Fruit fly (Drosophila melanogaster) whole organism, embryonic: ENCODE results near the gene CG11356.

Experiments
- Atf-2 ChIP-seq: fragments of 200-800 bp; sonication (Bioruptor generic); optimal IDR thresholded peaks from 2 replicates; lab custom pipeline; 2016; ENCODE audit warnings: missing biosample characterization, missing genetic modification characterization
- Atf3 ChIP-seq: fragments of 200-800 bp; sonication (Bioruptor generic); optimal IDR thresholded peaks from 3 replicates; lab custom pipeline; 2016; ENCODE audit warnings: missing biosample characterization, missing genetic modification characterization
- Atf6 ChIP-seq: fragments of 200-800 bp; sonication (Bioruptor generic); IDR thresholded peaks from 2 replicates; pipeline ENCODE4 v1.3.6; 2022; ENCODE audit warnings: missing biosample characterization, missing genetic modification characterization
- B-H2 ChIP-seq: fragments of 200-800 bp; sonication (Bioruptor generic); optimal IDR thresholded peaks from 2 replicates; lab custom pipeline; 2018; ENCODE audit warnings: missing biosample characterization, mild to moderate bottlenecking, missing genetic modification characterization
- BEAF-32 ChIP-seq: fragments of 200-800 bp; sonication (Bioruptor generic); optimal IDR thresholded peaks from 3 replicates; lab custom pipeline; 2017; ENCODE audit warnings: missing biosample characterization, missing genetic modification characterization, mild to moderate bottlenecking, moderate library complexity, missing genetic modification reagents
- Bgb ChIP-seq: fragments of 200-800 bp; sonication (Bioruptor generic); IDR thresholded peaks from 2 replicates; pipeline ENCODE4 v1.3.6; 2022; ENCODE audit warnings: missing biosample characterization, missing genetic modification characterization; ENCODE audit not compliant: partially characterized antibody
- C15 ChIP-seq: fragments of 200-800 bp; sonication (Bioruptor generic); IDR thresholded peaks from 3 replicates; pipeline ENCODE4 v1.3.6; 2022; ENCODE audit warnings: missing biosample characterization, missing genetic modification characterization
- CG11247 ChIP-seq: fragments of 200-800 bp; sonication (Bioruptor generic); IDR thresholded peaks from 2 replicates; pipeline ENCODE4 v1.3.6; 2022; ENCODE audit warnings: missing biosample characterization, missing genetic modification characterization
- CG11398 ChIP-seq: fragments of 200-800 bp; sonication (Bioruptor generic); optimal IDR thresholded peaks from 2 replicates; lab custom pipeline; 2016; ENCODE audit warnings: missing biosample characterization, missing genetic modification characterization
- CG12659 ChIP-seq: fragments of 200-800 bp; sonication (Bioruptor generic); optimal IDR thresholded peaks from 3 replicates; lab custom pipeline; 2017; ENCODE audit warnings: mild to moderate bottlenecking, missing biosample characterization, missing genetic modification reagents, missing genetic modification characterization
- CG14050 ChIP-seq: fragments of 200-800 bp; sonication (Bioruptor generic); IDR thresholded peaks from 3 replicates; pipeline ENCODE4 v1.3.6; 2022; ENCODE audit warnings: missing biosample characterization, missing genetic modification characterization
- CG14965 ChIP-seq: fragments of 200-800 bp; sonication (Bioruptor generic); optimal IDR thresholded peaks from 2 replicates; lab custom pipeline; 2016; ENCODE audit warnings: missing biosample characterization, missing genetic modification characterization, borderline replicate concordance
- CG16815 ChIP-seq: fragments of 200-800 bp; sonication (Bioruptor generic); optimal IDR thresholded peaks from 3 replicates; lab custom pipeline; 2017; ENCODE audit warnings: missing biosample characterization, mild to moderate bottlenecking, missing genetic modification characterization
- CG16863 ChIP-seq: fragments of 200-800 bp; sonication (Bioruptor generic); optimal IDR thresholded peaks from 3 replicates; lab custom pipeline; 2016; ENCODE audit warnings: missing biosample characterization, missing genetic modification characterization
- CG2678 ChIP-seq: fragments of 200-800 bp; sonication (Bioruptor generic); optimal IDR thresholded peaks from 3 replicates; lab custom pipeline; 2019; ENCODE audit warnings: missing biosample characterization, mild to moderate bottlenecking, missing genetic modification characterization, moderate library complexity
- CG30403 ChIP-seq: fragments of 200-800 bp; sonication (Bioruptor generic); optimal IDR thresholded peaks from 3 replicates; lab custom pipeline; 2016; ENCODE audit warnings: missing biosample characterization, missing genetic modification characterization
- CG33213 ChIP-seq: fragments of 200-800 bp; sonication (Bioruptor generic); optimal IDR thresholded peaks from 3 replicates; lab custom pipeline; 2016; ENCODE audit warnings: missing biosample characterization, missing genetic modification characterization
- CG34422 ChIP-seq: fragments of 200-800 bp; sonication (Bioruptor generic); IDR thresholded peaks from 3 replicates; pipeline ENCODE4 v1.3.6; 2022; ENCODE audit warnings: missing biosample characterization, missing genetic modification characterization
- CG4424 ChIP-seq: fragments of 200-800 bp; sonication (Bioruptor generic); optimal IDR thresholded peaks from 3 replicates; lab custom pipeline; 2016; ENCODE audit warnings: missing biosample characterization, missing genetic modification characterization
- CG4820 ChIP-seq: fragments of 200-800 bp; sonication (Bioruptor generic); optimal IDR thresholded peaks from 3 replicates; lab custom pipeline; 2016; ENCODE audit warnings: missing biosample characterization, missing genetic modification characterization
- CG6689 ChIP-seq: fragments of 200-800 bp; sonication (Bioruptor generic); IDR thresholded peaks from 2 replicates; pipeline ENCODE4 v1.3.6; 2022; ENCODE audit warnings: missing biosample characterization, missing genetic modification characterization
- CG7745 ChIP-seq: fragments of 200-800 bp; sonication (Bioruptor generic); optimal IDR thresholded peaks from 2 replicates; lab custom pipeline; 2018; ENCODE audit warnings: missing biosample characterization, mild to moderate bottlenecking, missing genetic modification characterization, moderate library complexity
- Chrac-16 ChIP-seq: fragments of 200-800 bp; sonication (Bioruptor generic); optimal IDR thresholded peaks from 3 replicates; lab custom pipeline; 2016; ENCODE audit warnings: missing biosample characterization, missing genetic modification characterization
- E2f1 ChIP-seq: fragments of 200-800 bp; sonication (Bioruptor generic); IDR thresholded peaks from 2 replicates; pipeline ENCODE4 v1.3.6; 2022; ENCODE audit warnings: missing biosample characterization, missing genetic modification characterization
- Fer3 ChIP-seq: fragments of 200-800 bp; sonication (Bioruptor generic); optimal IDR thresholded peaks from 2 replicates; lab custom pipeline; 2018; ENCODE audit warnings: missing biosample characterization, mild to moderate bottlenecking, missing genetic modification characterization, moderate library complexity
- Hr39 ChIP-seq: fragments of >200 bp; optimal IDR thresholded peaks from 2 replicates; lab custom pipeline; 2017
- MTF-1 ChIP-seq: fragments of 200-800 bp; sonication (Bioruptor generic); optimal IDR thresholded peaks from 2 replicates; lab custom pipeline; 2018; ENCODE audit warnings: missing biosample characterization, mild to moderate bottlenecking, missing genetic modification characterization, borderline replicate concordance
- Mad ChIP-seq: fragments of 200-800 bp; sonication (Bioruptor generic); optimal IDR thresholded peaks from 2 replicates; lab custom pipeline; 2016; ENCODE audit warnings: missing biosample characterization, missing genetic modification characterization
- Med ChIP-seq: fragments of 200-800 bp; sonication (Bioruptor generic); peaks from one replicate; lab custom pipeline; 2016; ENCODE audit warnings: missing biosample characterization, missing genetic modification characterization, mild to moderate bottlenecking, inconsistent platforms, moderate library complexity
- NC2α ChIP-seq: fragments of 200-800 bp; sonication (Bioruptor generic); optimal IDR thresholded peaks from 2 replicates; lab custom pipeline; 2016; ENCODE audit warnings: missing biosample characterization, missing genetic modification characterization
- NK7.1 ChIP-seq: fragments of 200-800 bp; sonication (Bioruptor generic); optimal IDR thresholded peaks from 3 replicates; lab custom pipeline; 2016; ENCODE audit warnings: missing biosample characterization, missing genetic modification characterization
- Oaz ChIP-seq: fragments of 200-800 bp; sonication (Bioruptor generic); IDR thresholded peaks from 2 replicates; pipeline ENCODE4 v1.3.6; 2022; ENCODE audit warnings: missing biosample characterization, missing genetic modification characterization
- Pdp1 ChIP-seq, 2 experiments: fragments of 200-800 bp; sonication (Bioruptor generic); optimal IDR thresholded peaks; 3 replicates each; lab custom pipeline; 2016; ENCODE audit warnings: missing biosample characterization in 2 of 2, missing genetic modification characterization in 2 of 2, mild to moderate bottlenecking in 1 of 2, moderate library complexity in 1 of 2
- Rx ChIP-seq: fragments of 200-800 bp; sonication (Bioruptor generic); IDR thresholded peaks from 2 replicates; pipeline ENCODE4 v1.3.6; 2022; ENCODE audit warnings: missing biosample characterization, missing genetic modification characterization
- Usf ChIP-seq: fragments of 200-800 bp; sonication (Bioruptor generic); optimal IDR thresholded peaks from 2 replicates; lab custom pipeline; 2017; ENCODE audit warnings: missing genotype, missing biosample characterization, missing genetic modification characterization
- ap ChIP-seq: fragments of 200-800 bp; sonication (Bioruptor generic); IDR thresholded peaks from 2 replicates; pipeline ENCODE4 v1.3.6; 2022; ENCODE audit warnings: missing biosample characterization, missing genetic modification characterization
- az2 ChIP-seq: fragments of 200-800 bp; sonication (Bioruptor generic); optimal IDR thresholded peaks from 3 replicates; lab custom pipeline; 2016; ENCODE audit warnings: missing biosample characterization, missing genetic modification characterization
- bcd ChIP-seq: fragments of 200-800 bp; sonication (Bioruptor generic); optimal IDR thresholded peaks from 2 replicates; lab custom pipeline; 2017; ENCODE audit warnings: missing biosample characterization, mild to moderate bottlenecking, missing genetic modification characterization
- croc ChIP-seq: fragments of 200-800 bp; sonication (Bioruptor generic); conservative IDR thresholded peaks from 3 replicates; pipeline ENCODE4 v1.3.6; 2022; ENCODE audit warnings: missing biosample characterization, missing genetic modification characterization
- dati ChIP-seq: fragments of 200-800 bp; sonication (Bioruptor generic); IDR thresholded peaks from 2 replicates; pipeline ENCODE4 v1.3.6; 2022; ENCODE audit warnings: missing biosample characterization, missing genetic modification characterization
- dmrt99B ChIP-seq: fragments of 200-800 bp; sonication (Bioruptor generic); optimal IDR thresholded peaks from 2 replicates; lab custom pipeline; 2018; ENCODE audit warnings: missing biosample characterization, mild to moderate bottlenecking, missing genetic modification characterization, moderate library complexity
- ems ChIP-seq: fragments of 200-800 bp; sonication (Bioruptor generic); optimal IDR thresholded peaks from 3 replicates; lab custom pipeline; 2016; ENCODE audit warnings: missing biosample characterization, missing genetic modification characterization
- eve ChIP-seq, 2 experiments: fragments of >200 bp; optimal IDR thresholded peaks; 2 replicates each; lab custom pipeline; 2017; ENCODE audit warnings: missing biosample characterization in 2 of 2, missing genetic modification characterization in 2 of 2
- ewg ChIP-seq: fragments of 200-800 bp; sonication (Bioruptor generic); optimal IDR thresholded peaks from 3 replicates; lab custom pipeline; 2017; ENCODE audit warnings: mild to moderate bottlenecking, missing biosample characterization, missing genetic modification reagents, missing genetic modification characterization
- fru ChIP-seq: fragments of >200 bp; optimal IDR thresholded peaks from 2 replicates; lab custom pipeline; 2017
- nau ChIP-seq: fragments of 200-800 bp; sonication (Bioruptor generic); optimal IDR thresholded peaks from 3 replicates; lab custom pipeline; 2017; ENCODE audit warnings: missing biosample characterization, mild to moderate bottlenecking, missing genetic modification characterization, missing genetic modification reagents
- onecut ChIP-seq: fragments of 200-800 bp; sonication (Bioruptor generic); IDR thresholded peaks from 2 replicates; pipeline ENCODE4 v1.3.6; 2022; ENCODE audit warnings: missing biosample characterization, missing genetic modification characterization
- schlank ChIP-seq: fragments of 200-800 bp; sonication (Bioruptor generic); optimal IDR thresholded peaks from 2 replicates; lab custom pipeline; 2018; ENCODE audit warnings: missing biosample characterization, mild to moderate bottlenecking, missing genetic modification characterization
- tna ChIP-seq: fragments of 200-800 bp; sonication (Bioruptor generic); IDR thresholded peaks from 2 replicates; pipeline ENCODE4 v1.3.6; 2022; ENCODE audit warnings: missing biosample characterization, missing genetic modification characterization; ENCODE audit not compliant: partially characterized antibody
- vfl ChIP-seq: fragments of 200-800 bp; sonication (Bioruptor generic); optimal IDR thresholded peaks from 2 replicates; lab custom pipeline; 2016; ENCODE audit warnings: missing biosample characterization, missing genetic modification characterization
- vvl ChIP-seq: fragments of 200-800 bp; sonication (Bioruptor generic); IDR thresholded peaks from 2 replicates; pipeline ENCODE4 v1.3.6; 2022; ENCODE audit warnings: missing biosample characterization, missing genetic modification characterization
- wdn ChIP-seq: fragments of 200-800 bp; sonication (Bioruptor generic); IDR thresholded peaks from 2 replicates; pipeline ENCODE4 v1.3.6; 2022; ENCODE audit warnings: missing biosample characterization, missing genetic modification characterization
- zf30C ChIP-seq: fragments of 200-800 bp; sonication (Bioruptor generic); optimal IDR thresholded peaks from 3 replicates; lab custom pipeline; 2018; ENCODE audit warnings: missing biosample characterization, mild to moderate bottlenecking, missing genetic modification characterization

CG11356 gene

dm6 chrX:12075569-12075968 is 28.1 kb downstream of the CG11356 start (continued):
- no peak for TF ChIP-seq NC2α
- no peak for TF ChIP-seq CG4424 (GFP tag; lab: Kevin White, UChicago)
- TF ChIP-seq Atf6, result no peak
- no peak for TF ChIP-seq CG12659 (GFP tag; lab: Kevin White, UChicago)
- no peak for TF ChIP-seq CG11398 (GFP tag; lab: Kevin White, UChicago)
- peak; percentile 7 for TF ChIP-seq CG2678 (tag; lab: Kevin White, UChicago)
- TF ChIP-seq BEAF-32 (GFP tag; lab: Kevin White, UChicago), result no peak
- no peak for TF ChIP-seq Mad (GFP tag; lab: Kevin White, UChicago)
- no peak for TF ChIP-seq ems
- TF ChIP-seq C15, result no peak
- peak; percentile 4 for TF ChIP-seq bcd (GFP tag; lab: Kevin White, UChicago)
- no peak for TF ChIP-seq ap (GFP tag; lab: Robert Waterston, UW)
- peak; percentile 16 for TF ChIP-seq Atf3 (GFP tag; lab: Kevin White, UChicago)
- peak; percentile 4 for TF ChIP-seq CG30403 (GFP tag; lab: Kevin White, UChicago)
- no peak for TF ChIP-seq Fer3 (tag; lab: Kevin White, UChicago)
- TF ChIP-seq CG34422 (GFP tag; lab: Robert Waterston, UW), result no peak
- TF ChIP-seq az2 (GFP tag; lab: Kevin White, UChicago), result peak; percentile 2
- no peak for TF ChIP-seq fru
- no peak for TF ChIP-seq Usf (GFP tag; lab: Kevin White, UChicago)
- no peak for TF ChIP-seq Hr39 (lab: Kevin White, UChicago)
- TF ChIP-seq Pdp1 (GFP tag; optimal IDR thresholded peaks at IDR 0.05; lab: Kevin White, UChicago), result no peak
- TF ChIP-seq Chrac-16 (GFP tag; lab: Kevin White, UChicago), result peak; percentile 11
- TF ChIP-seq CG4820, result peak; percentile 3
- TF ChIP-seq Med (GFP tag; lab: Kevin White, UChicago), result peak; percentile 77
- TF ChIP-seq CG33213, result no peak
- no peak for TF ChIP-seq Rx (GFP tag; lab: Robert Waterston, UW)
- TF ChIP-seq CG14050 (GFP tag; lab: Robert Waterston, UW), result no peak
- TF ChIP-seq wdn (GFP tag; lab: Robert Waterston, UW), result no peak
- no peak for TF ChIP-seq tna (GFP tag; lab: Robert Waterston, UW)
- peak; percentile 6 for TF ChIP-seq dmrt99B
- TF ChIP-seq nau (GFP tag; lab: Kevin White, UChicago), result no peak
- no peak for TF ChIP-seq vfl (GFP tag; lab: Kevin White, UChicago)
- no peak for TF ChIP-seq Atf-2 (GFP tag; lab: Kevin White, UChicago)
- TF ChIP-seq MTF-1 (GFP tag; lab: Kevin White, UChicago), result no peak
- TF ChIP-seq eve (GFP tag; optimal IDR thresholded peaks at IDR 0.05; lab: Kevin White, UChicago), result no peak
- no peak for TF ChIP-seq CG16815 (GFP tag; lab: Kevin White, UChicago)
- no peak for TF ChIP-seq onecut (GFP tag; lab: Robert Waterston, UW)
- TF ChIP-seq schlank (tag; lab: Kevin White, UChicago), result no peak
- TF ChIP-seq croc, result no peak
- no peak for TF ChIP-seq NK7.1
- no peak for TF ChIP-seq CG7745 (tag; lab: Kevin White, UChicago)
- TF ChIP-seq E2f1 (GFP tag; lab: Robert Waterston, UW), result no peak
- no peak for TF ChIP-seq Bgb (GFP tag; lab: Robert Waterston, UW)
- TF ChIP-seq Oaz (GFP tag; lab: Robert Waterston, UW), result no peak
- peak; percentile 15; the same call in 1 of the 2 replicates for TF ChIP-seq vvl (GFP tag; lab: Robert Waterston, UW)
- TF ChIP-seq CG6689 (GFP tag; lab: Robert Waterston, UW), result peak; percentile 24; the same call in 1 of the 2 replicates
- no peak for TF ChIP-seq CG16863
- TF ChIP-seq zf30C, result no peak
- TF ChIP-seq B-H2 (GFP tag; lab: Kevin White, UChicago), result no peak
- TF ChIP-seq CG14965 (GFP tag; lab: Kevin White, UChicago), result no peak
- TF ChIP-seq dati (GFP tag; lab: Robert Waterston, UW), result no peak
- no peak for TF ChIP-seq CG11247 (GFP tag; lab: Robert Waterston, UW)
- TF ChIP-seq ewg (GFP tag; lab: Kevin White, UChicago), result no peak
